Fruit fly (Drosophila melanogaster): Measurements from ENCODE around the gene prg.

The prg gene

dm6 chr2L:8438052-8438451, 26.2 kb upstream of the prg start, which contains the start of gene mus201:
Gene mus201 (plus strand): TSS chr2L:8438169.
- no peak for TF ChIP-seq CG7101 (tag; optimal IDR thresholded peaks at IDR 0.05)
- TF ChIP-seq CG11617 (GFP tag; optimal IDR thresholded peaks at IDR 0.05), result no peak
- no peak for TF ChIP-seq Hr96 (GFP tag; optimal IDR thresholded peaks at IDR 0.05)
- no peak for TF ChIP-seq CG5204 (GFP tag; optimal IDR thresholded peaks at IDR 0.05)
- no peak for TF ChIP-seq Clk (GFP tag; optimal IDR thresholded peaks at IDR 0.05)
- TF ChIP-seq pad (GFP tag; optimal IDR thresholded peaks at IDR 0.05), result peak; percentile 10
- peak; percentile 31 for TF ChIP-seq bab1 (GFP tag; optimal IDR thresholded peaks at IDR 0.05)
- TF ChIP-seq CG33017 (tag; optimal IDR thresholded peaks at IDR 0.05), result no peak
- no peak for TF ChIP-seq Mnt (GFP tag; optimal IDR thresholded peaks at IDR 0.05)
- TF ChIP-seq cnc (optimal IDR thresholded peaks at IDR 0.05), result no peak
- peak; percentile 94 for TF ChIP-seq kay (GFP tag; ENCODE audit: borderline replicate concordance)
- TF ChIP-seq CG12768 (GFP tag; optimal IDR thresholded peaks at IDR 0.05), result no peak
- TF ChIP-seq cic (GFP tag; optimal IDR thresholded peaks at IDR 0.05), result no peak
- no peak for TF ChIP-seq toe (GFP tag; optimal IDR thresholded peaks at IDR 0.05)
- no peak for TF ChIP-seq ovo (GFP tag; optimal IDR thresholded peaks at IDR 0.05)
- no peak for TF ChIP-seq Crg-1 (GFP tag; optimal IDR thresholded peaks at IDR 0.05)
- TF ChIP-seq CG7045 (GFP tag; optimal IDR thresholded peaks at IDR 0.05), result no peak
- TF ChIP-seq CG14711 (tag; optimal IDR thresholded peaks at IDR 0.05), result peak; percentile 16
- TF ChIP-seq tj (GFP tag; optimal IDR thresholded peaks at IDR 0.05), result no peak
- peak; percentile 42 for TF ChIP-seq CG1620 (GFP tag; optimal IDR thresholded peaks at IDR 0.05)

- TF ChIP-seq toe (GFP tag; optimal IDR thresholded peaks at IDR 0.05), result no peak
- no peak for TF ChIP-seq Crg-1 (GFP tag; optimal IDR thresholded peaks at IDR 0.05)
- no peak for TF ChIP-seq bab1 (GFP tag; optimal IDR thresholded peaks at IDR 0.05)
- no peak for TF ChIP-seq ovo (GFP tag; optimal IDR thresholded peaks at IDR 0.05)
Measured at dm6 chr2L:8442147-8442546, 22.1 kb upstream of the prg start, which contains the start of gene CG31897. Gene CG31897 (plus strand): TSS chr2L:8442447.

dm6 chr2L:8449358-8449757, 14.9 kb upstream of the prg start, which contains the start of gene Aasdh:
Gene Aasdh (minus strand): TSS chr2L:8449576.
- no peak for TF ChIP-seq Mnt (GFP tag; optimal IDR thresholded peaks at IDR 0.05)
- no peak for TF ChIP-seq tj (GFP tag; optimal IDR thresholded peaks at IDR 0.05)
- no peak for TF ChIP-seq ovo (GFP tag; optimal IDR thresholded peaks at IDR 0.05)
- TF ChIP-seq CG12768 (GFP tag; optimal IDR thresholded peaks at IDR 0.05), result no peak
- TF ChIP-seq cnc (optimal IDR thresholded peaks at IDR 0.05), result no peak
- no peak for TF ChIP-seq CG11617 (GFP tag; optimal IDR thresholded peaks at IDR 0.05)
- no peak for TF ChIP-seq kay (GFP tag; ENCODE audit: borderline replicate concordance)
- TF ChIP-seq CG14711 (tag; optimal IDR thresholded peaks at IDR 0.05), result no peak
- no peak for TF ChIP-seq CG1620 (GFP tag; optimal IDR thresholded peaks at IDR 0.05)
- no peak for TF ChIP-seq bab1 (GFP tag; optimal IDR thresholded peaks at IDR 0.05)
- TF ChIP-seq CG7101 (tag; optimal IDR thresholded peaks at IDR 0.05), result no peak
- TF ChIP-seq Clk (GFP tag; optimal IDR thresholded peaks at IDR 0.05), result no peak
- no peak for TF ChIP-seq CG7045 (GFP tag; optimal IDR thresholded peaks at IDR 0.05)
- TF ChIP-seq cic (GFP tag; optimal IDR thresholded peaks at IDR 0.05), result no peak
- no peak for TF ChIP-seq Crg-1 (GFP tag; optimal IDR thresholded peaks at IDR 0.05)
- no peak for TF ChIP-seq CG33017 (tag; optimal IDR thresholded peaks at IDR 0.05)

dm6 chr2L:8451497-8451896, 12.8 kb upstream of the prg start:
- TF ChIP-seq ovo (GFP tag; optimal IDR thresholded peaks at IDR 0.05), result no peak
- TF ChIP-seq Hr96 (GFP tag; optimal IDR thresholded peaks at IDR 0.05), result no peak
- TF ChIP-seq kay (GFP tag; ENCODE audit: borderline replicate concordance), result peak; percentile 83
- peak; percentile 41 for TF ChIP-seq cic (GFP tag; optimal IDR thresholded peaks at IDR 0.05)
- TF ChIP-seq Mnt (GFP tag; optimal IDR thresholded peaks at IDR 0.05), result no peak

- no peak for TF ChIP-seq Crg-1 (GFP tag; optimal IDR thresholded peaks at IDR 0.05)
- no peak for TF ChIP-seq CG12768 (GFP tag; optimal IDR thresholded peaks at IDR 0.05)
- no peak for TF ChIP-seq CG7045 (GFP tag; optimal IDR thresholded peaks at IDR 0.05)
- no peak for TF ChIP-seq CG14711 (tag; optimal IDR thresholded peaks at IDR 0.05)
- TF ChIP-seq bab1 (GFP tag; optimal IDR thresholded peaks at IDR 0.05), result no peak
- no peak for TF ChIP-seq toe (GFP tag; optimal IDR thresholded peaks at IDR 0.05)
- TF ChIP-seq Hr96 (GFP tag; optimal IDR thresholded peaks at IDR 0.05), result no peak
- TF ChIP-seq kay (GFP tag; ENCODE audit: borderline replicate concordance), result no peak
- TF ChIP-seq CG7101 (tag; optimal IDR thresholded peaks at IDR 0.05), result peak; percentile 18
- TF ChIP-seq Mnt (GFP tag; optimal IDR thresholded peaks at IDR 0.05), result peak; percentile 32
- peak; percentile 4 for TF ChIP-seq CG11617 (GFP tag; optimal IDR thresholded peaks at IDR 0.05)
- TF ChIP-seq Clk (GFP tag; optimal IDR thresholded peaks at IDR 0.05), result no peak
Measured at dm6 chr2L:8461782-8462453, 2.4 kb upstream of the prg start.

dm6 chr2L:8463144-8464106, 863 bp upstream of the prg start, which contains the start of gene Agpat2:
Gene Agpat2 (minus strand): TSS chr2L:8463994.
- no peak for TF ChIP-seq CG11617 (GFP tag; optimal IDR thresholded peaks at IDR 0.05)
- peak; percentile 82 for TF ChIP-seq kay (GFP tag; ENCODE audit: borderline replicate concordance)
- TF ChIP-seq CG14711 (tag; optimal IDR thresholded peaks at IDR 0.05), result peak; percentile 30
- no peak for TF ChIP-seq bab1 (GFP tag; optimal IDR thresholded peaks at IDR 0.05)
- no peak for TF ChIP-seq CG12768 (GFP tag; optimal IDR thresholded peaks at IDR 0.05)
- TF ChIP-seq cic (GFP tag; optimal IDR thresholded peaks at IDR 0.05), result peak; percentile 65
- TF ChIP-seq toe (GFP tag; optimal IDR thresholded peaks at IDR 0.05), result no peak

Measured in whole organism, adult.